Worm (Caenorhabditis elegans): Measurements from ENCODE around the gene str-57.

DNA sequence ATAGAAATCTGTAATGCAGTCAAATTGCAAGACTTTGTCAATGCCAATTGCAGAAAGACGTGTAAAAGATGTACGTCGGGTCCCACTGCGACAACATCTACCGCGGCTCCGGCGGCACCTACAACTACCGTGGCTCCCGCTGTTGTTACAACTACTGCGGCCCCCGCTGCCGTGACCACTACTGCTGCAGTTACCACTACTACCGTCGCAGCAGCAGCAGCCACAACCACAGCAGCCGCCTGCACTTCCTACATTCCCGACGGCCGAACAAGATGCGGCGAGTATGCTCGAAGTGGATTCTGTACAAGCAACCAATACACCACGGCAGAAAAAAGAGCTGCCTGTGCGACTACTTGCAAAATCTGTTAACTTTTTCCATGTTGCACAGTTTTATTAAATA, 44.3 kb downstream of the str-57 start:
- TF ChIP-seq dao-5 (tag; optimal IDR thresholded peaks at IDR 0.05), result no peak
- TF ChIP-seq W03F9.2 (tag; optimal IDR thresholded peaks at IDR 0.05), result no peak
